Worm (Caenorhabditis elegans) whole organism, L3 larva: Measurements from ENCODE around the gene Y57G11C.31.

Experiments used
- ceh-82 ChIP-seq: fragments of 150-350 bp; optimal IDR thresholded peaks from 2 replicates; lab custom pipeline; 2014; ENCODE audit warnings: missing biosample characterization, missing genetic modification characterization
- egl-27 ChIP-seq: sonication (generic microtip); optimal IDR thresholded peaks from 4 replicates; lab custom pipeline; 2017; ENCODE audit warnings: missing biosample characterization, missing genetic modification reagents, missing genetic modification characterization
- fos-1 ChIP-seq: fragments of 150-350 bp; optimal IDR thresholded peaks from 2 replicates; lab custom pipeline; 2014; ENCODE audit warnings: missing biosample characterization, missing genetic modification characterization
- pha-4 ChIP-seq: fragments of 150-350 bp; optimal IDR thresholded peaks from 2 replicates; lab custom pipeline; 2014; ENCODE audit warnings: missing biosample characterization, missing genetic modification reagents, missing genetic modification characterization
- tbx-2 ChIP-seq: sonication (generic microtip); optimal IDR thresholded peaks from 2 replicates; lab custom pipeline; 2016; ENCODE audit warnings: mild to moderate bottlenecking, missing genetic modification characterization, missing compliant biosample characterization

ce11 chrIV:14661370-14661769 lies 15.8 kb upstream of the Y57G11C.31 start:
- no peak for TF ChIP-seq fos-1
- TF ChIP-seq tbx-2 (tag; lab: Kevin White, UChicago) = no peak
- no peak for TF ChIP-seq egl-27 (tag; lab: Kevin White, UChicago)
- TF ChIP-seq ceh-82 = no peak
- no peak for TF ChIP-seq pha-4 (tag; lab: Kevin White, UChicago)
